Comparison of ENCODE assay signal across 3 worm cellular contexts in the genomic region with DNA sequence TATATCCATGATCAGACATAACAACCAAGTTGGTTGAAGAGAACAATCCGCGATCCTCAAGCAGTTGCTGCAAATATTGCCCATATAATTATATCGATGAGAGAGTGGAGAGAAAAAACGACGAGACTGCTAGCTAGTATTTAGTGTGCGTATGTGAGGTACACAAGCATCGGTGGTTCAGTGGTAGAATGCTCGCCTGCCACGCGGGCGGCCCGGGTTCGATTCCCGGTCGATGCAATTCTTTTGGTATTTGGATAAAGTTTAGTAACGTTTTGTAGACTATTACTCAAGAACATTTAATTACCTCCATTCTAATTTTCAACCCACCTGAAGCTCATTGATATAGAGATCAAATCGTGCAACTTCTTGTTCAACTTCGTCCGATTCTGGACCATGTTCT.
TF ChIP-seq lines count a peak whose summit lies in the region.

No protein-coding gene starts in this region.

TF ChIP-seq in whole organism, L1 larva, 84 proteins besides CTCF, POLR2A, EP300 and RAD21 (continued from another document and continues in another):
- TF ChIP-seq fkh-4 (tag; optimal IDR thresholded peaks at IDR 0.05; lab: Kevin White, UChicago; ENCODE audit: borderline replicate concordance), result no peak
- TF ChIP-seq Y116A8C.19 (tag; optimal IDR thresholded peaks at IDR 0.05; lab: Kevin White, UChicago; ENCODE audit: borderline replicate concordance), result no peak
- peak; percentile 30 to 70 for TF ChIP-seq lin-35 (GFP tag; optimal IDR thresholded peaks at IDR 0.05; lab: Kevin White, UChicago)
- TF ChIP-seq ama-1 (optimal IDR thresholded peaks at IDR 0.05; lab: Kevin White, UChicago), result no peak
- TF ChIP-seq elt-2 (tag; optimal IDR thresholded peaks at IDR 0.05; lab: Kevin White, UChicago), result peak; percentile 32
- TF ChIP-seq xbp-1 (tag; optimal IDR thresholded peaks at IDR 0.05; lab: Kevin White, UChicago), result peak; percentile 56
- no peak for TF ChIP-seq aha-1 (tag; optimal IDR thresholded peaks at IDR 0.05; lab: Kevin White, UChicago)
- no peak for TF ChIP-seq pag-3 (tag; optimal IDR thresholded peaks at IDR 0.05; lab: Kevin White, UChicago; ENCODE audit: borderline replicate concordance, insufficient read depth)
- TF ChIP-seq skn-1 (tag; optimal IDR thresholded peaks at IDR 0.05; lab: Kevin White, UChicago), result peak; percentile 91
- TF ChIP-seq nhr-237 (tag; optimal IDR thresholded peaks at IDR 0.05; lab: Kevin White, UChicago), result no peak
- TF ChIP-seq rnt-1 (tag; optimal IDR thresholded peaks at IDR 0.05; lab: Kevin White, UChicago), result peak; percentile 63
- no peak for TF ChIP-seq nhr-12 (tag; optimal IDR thresholded peaks at IDR 0.05; lab: Kevin White, UChicago)
- TF ChIP-seq sup-37 (GFP tag; optimal IDR thresholded peaks at IDR 0.05; lab: Kevin White, UChicago), result no peak
- TF ChIP-seq isw-1 (GFP tag; IDR thresholded peaks at IDR 0.05; lab: Robert Waterston, UW), result no peak
- peak; percentile 72 for TF ChIP-seq lin-14 (GFP tag; optimal IDR thresholded peaks at IDR 0.05; lab: Kevin White, UChicago)
- TF ChIP-seq ceh-63 (GFP tag; optimal IDR thresholded peaks at IDR 0.05; lab: Kevin White, UChicago), result no peak
- no peak for TF ChIP-seq tlp-1 (tag; optimal IDR thresholded peaks at IDR 0.05; lab: Kevin White, UChicago)
- no peak for TF ChIP-seq lin-39 (tag; optimal IDR thresholded peaks at IDR 0.05; lab: Kevin White, UChicago)
- no peak for TF ChIP-seq ets-5 (GFP tag; IDR thresholded peaks at IDR 0.05; lab: Robert Waterston, UW)
- peak; percentile 84 for TF ChIP-seq unc-130 (tag; optimal IDR thresholded peaks at IDR 0.05; lab: Kevin White, UChicago)
- TF ChIP-seq mef-2 (tag; optimal IDR thresholded peaks at IDR 0.05; lab: Kevin White, UChicago), result no peak
- no peak for TF ChIP-seq unc-62 (GFP tag; optimal IDR thresholded peaks at IDR 0.05; lab: Kevin White, UChicago)
- peak; percentile 78 for TF ChIP-seq nhr-20 (tag; optimal IDR thresholded peaks at IDR 0.05; lab: Kevin White, UChicago)
- peak; percentile 83 for TF ChIP-seq snu-23 (GFP tag; optimal IDR thresholded peaks at IDR 0.05; lab: Kevin White, UChicago)
- peak; percentile 6 for TF ChIP-seq irx-1 (tag; optimal IDR thresholded peaks at IDR 0.05; lab: Kevin White, UChicago)
- TF ChIP-seq alr-1 (tag; optimal IDR thresholded peaks at IDR 0.05; lab: Kevin White, UChicago; ENCODE audit: borderline replicate concordance), result no peak
- peak; percentile 67 for TF ChIP-seq tbx-2 (tag; optimal IDR thresholded peaks at IDR 0.05; lab: Kevin White, UChicago)
- TF ChIP-seq aly-2 (tag; optimal IDR thresholded peaks at IDR 0.05; lab: Kevin White, UChicago), result no peak
- no peak for TF ChIP-seq lin-15B (tag; optimal IDR thresholded peaks at IDR 0.05; lab: Kevin White, UChicago)
- no peak for TF ChIP-seq vab-15 (tag; optimal IDR thresholded peaks at IDR 0.05; lab: Kevin White, UChicago)
- TF ChIP-seq mep-1 (tag; optimal IDR thresholded peaks at IDR 0.05; lab: Kevin White, UChicago), result no peak
- TF ChIP-seq ceh-8 (GFP tag; optimal IDR thresholded peaks at IDR 0.05; lab: Kevin White, UChicago), result no peak
- TF ChIP-seq blmp-1 (tag; optimal IDR thresholded peaks at IDR 0.05; lab: Kevin White, UChicago), result no peak
- TF ChIP-seq unc-30 (tag; optimal IDR thresholded peaks at IDR 0.05; lab: Kevin White, UChicago), result no peak
- TF ChIP-seq fkh-8 (tag; optimal IDR thresholded peaks at IDR 0.05; lab: Kevin White, UChicago), result peak; percentile 74
- peak in 2 of 6 experiments; percentile 0 to 15 for TF ChIP-seq elt-3 (tag; optimal IDR thresholded peaks at IDR 0.05; lab: Kevin White, UChicago)
- no peak for TF ChIP-seq zag-1 (tag; optimal IDR thresholded peaks at IDR 0.05; lab: Kevin White, UChicago)
- TF ChIP-seq dsc-1 (tag; optimal IDR thresholded peaks at IDR 0.05; lab: Kevin White, UChicago), result peak; percentile 79
- TF ChIP-seq egl-13 (tag; optimal IDR thresholded peaks at IDR 0.05; lab: Kevin White, UChicago), result peak; percentile 32
- TF ChIP-seq ces-1 (GFP tag; optimal IDR thresholded peaks at IDR 0.05; lab: Kevin White, UChicago), result no peak
- no peak for TF ChIP-seq nhr-11 (tag; optimal IDR thresholded peaks at IDR 0.05; lab: Kevin White, UChicago)
- TF ChIP-seq pqm-1 (tag; optimal IDR thresholded peaks at IDR 0.05; lab: Kevin White, UChicago), result no peak
- TF ChIP-seq nhr-90 (tag; optimal IDR thresholded peaks at IDR 0.05; lab: Kevin White, UChicago; ENCODE audit: poor library complexity), result peak; percentile 76

TF ChIP-seq in whole organism, L3 larva, 47 proteins besides CTCF, POLR2A, EP300 and RAD21 (continued from another document):
- no peak for TF ChIP-seq zag-1 (tag; optimal IDR thresholded peaks at IDR 0.05; lab: Kevin White, UChicago)
- no peak for TF ChIP-seq elt-3 (tag; optimal IDR thresholded peaks at IDR 0.05; lab: Kevin White, UChicago)
- no peak for TF ChIP-seq nhr-237 (tag; optimal IDR thresholded peaks at IDR 0.05; lab: Kevin White, UChicago)
- TF ChIP-seq nfya-1 (tag; optimal IDR thresholded peaks at IDR 0.05; lab: Kevin White, UChicago; ENCODE audit: insufficient read depth), result peak; percentile 61
- no peak for TF ChIP-seq mdl-1 (tag; optimal IDR thresholded peaks at IDR 0.05; lab: Kevin White, UChicago)
- TF ChIP-seq ceh-16 (tag; optimal IDR thresholded peaks at IDR 0.05; lab: Kevin White, UChicago), result peak; percentile 17
- TF ChIP-seq ZK546.5 (tag; optimal IDR thresholded peaks at IDR 0.05; lab: Kevin White, UChicago), result no peak
- peak; percentile 81 for TF ChIP-seq pha-4 (tag; optimal IDR thresholded peaks at IDR 0.05; lab: Kevin White, UChicago)
- TF ChIP-seq egl-5 (tag; optimal IDR thresholded peaks at IDR 0.05; lab: Kevin White, UChicago), result peak; percentile 5
- TF ChIP-seq ceh-82 (tag; optimal IDR thresholded peaks at IDR 0.05; lab: Kevin White, UChicago), result peak; percentile 17
- TF ChIP-seq nhr-43 (tag; optimal IDR thresholded peaks at IDR 0.05; lab: Kevin White, UChicago; ENCODE audit: poor library complexity, severe bottlenecking), result peak; percentile 84
- TF ChIP-seq pqm-1 (tag; optimal IDR thresholded peaks at IDR 0.05; lab: Kevin White, UChicago), result peak; percentile 47
- TF ChIP-seq nhr-23 (tag; optimal IDR thresholded peaks at IDR 0.05; lab: Kevin White, UChicago), result peak; percentile 65
- TF ChIP-seq lsy-12 (tag; optimal IDR thresholded peaks at IDR 0.05; lab: Kevin White, UChicago), result peak; percentile 34
- TF ChIP-seq nhr-11 (tag; optimal IDR thresholded peaks at IDR 0.05; lab: Kevin White, UChicago), result no peak
- TF ChIP-seq skn-1 (tag; optimal IDR thresholded peaks at IDR 0.05; lab: Kevin White, UChicago), result no peak
- peak; percentile 33 for TF ChIP-seq tbx-2 (tag; optimal IDR thresholded peaks at IDR 0.05; lab: Kevin White, UChicago)

TF ChIP-seq in whole organism, young adult, 124 proteins besides CTCF, POLR2A, EP300 and RAD21 (continued from another document and continues in another):
- TF ChIP-seq attf-5 (GFP tag; optimal IDR thresholded peaks at IDR 0.05; lab: Kevin White, UChicago) (peak; percentile 69), madf-8 (GFP tag; conservative IDR thresholded peaks at IDR 0.05; lab: Robert Waterston, UW) (no peak), xnd-1 (tag; optimal IDR thresholded peaks at IDR 0.05; lab: Kevin White, UChicago) (no peak), nhr-80 (tag; optimal IDR thresholded peaks at IDR 0.05; lab: Kevin White, UChicago) (peak; percentile 51), ekl-4 (GFP tag; IDR thresholded peaks at IDR 0.05; lab: Robert Waterston, UW) (peak; percentile 74), egl-44 (GFP tag; IDR thresholded peaks at IDR 0.05; lab: Robert Waterston, UW) (peak; percentile 82; the same call in 1 of the 2 replicates), K12H6.12 (tag; optimal IDR thresholded peaks at IDR 0.05; lab: Kevin White, UChicago) (peak; percentile 53), dpl-1 (GFP tag; optimal IDR thresholded peaks at IDR 0.05; lab: Kevin White, UChicago) (no peak), lag-1 (GFP tag; IDR thresholded peaks at IDR 0.05; lab: Robert Waterston, UW) (no peak), Y79H2A.3 (GFP tag; conservative IDR thresholded peaks at IDR 0.05; lab: Robert Waterston, UW) (no peak), F49E8.2 (tag; optimal IDR thresholded peaks at IDR 0.05; lab: Kevin White, UChicago; ENCODE audit: insufficient read depth) (no peak), efl-1 (GFP tag; optimal IDR thresholded peaks at IDR 0.05; lab: Kevin White, UChicago) (no peak), ama-1 (optimal IDR thresholded peaks at IDR 0.05; lab: Kevin White, UChicago) (no peak), ama-1 (GFP tag; optimal IDR thresholded peaks at IDR 0.05; lab: Kevin White, UChicago) (peak; percentile 79 to 81), rec-8 (tag; optimal IDR thresholded peaks at IDR 0.05; lab: Kevin White, UChicago) (peak in 1 of 2 experiments; percentile 69), B0336.3 (GFP tag; IDR thresholded peaks at IDR 0.05; lab: Robert Waterston, UW) (peak; percentile 83), mxl-1 (tag; optimal IDR thresholded peaks at IDR 0.05; lab: Kevin White, UChicago) (peak; percentile 55), chd-7 (tag; optimal IDR thresholded peaks at IDR 0.05; lab: Kevin White, UChicago) (peak; percentile 81), cebp-2 (GFP tag; IDR thresholded peaks at IDR 0.05; lab: Robert Waterston, UW) (peak; percentile 88; the same call in 1 of the 2 replicates), nhr-179 (tag; optimal IDR thresholded peaks at IDR 0.05; lab: Kevin White, UChicago) (no peak), attf-6 (GFP tag; IDR thresholded peaks at IDR 0.05; lab: Robert Waterston, UW) (peak; percentile 51; the same call in 1 of the 2 replicates), fkh-3 (tag; optimal IDR thresholded peaks at IDR 0.05; lab: Kevin White, UChicago) (peak; percentile 50), F33H1.4 (GFP tag; IDR thresholded peaks at IDR 0.05; lab: Robert Waterston, UW) (peak; percentile 16; the same call in 1 of the 2 replicates), lsy-27 (tag; optimal IDR thresholded peaks at IDR 0.05; lab: Kevin White, UChicago; ENCODE audit: borderline replicate concordance, insufficient read depth) (peak; percentile 40), egrh-3 (GFP tag; IDR thresholded peaks at IDR 0.05; lab: Robert Waterston, UW) (peak; percentile 44; the same call in 1 of the 2 replicates), egl-18 (GFP tag; IDR thresholded peaks at IDR 0.05; lab: Robert Waterston, UW) (peak; percentile 48; the same call in 1 of the 2 replicates), ceh-100 (GFP tag; IDR thresholded peaks at IDR 0.05; lab: Robert Waterston, UW) (peak; percentile 28; the same call in 1 of the 2 replicates), ceh-40 (GFP tag; IDR thresholded peaks at IDR 0.05; lab: Robert Waterston, UW) (peak; percentile 78; the same call in 1 of the 2 replicates), nfyb-1 (GFP tag; IDR thresholded peaks at IDR 0.05; lab: Robert Waterston, UW) (peak; percentile 85), nfya-2 (GFP tag; IDR thresholded peaks at IDR 0.05; lab: Robert Waterston, UW) (0 out of 2 replicates have a peak, but pooled peaks have one; percentile 47), snpc-3.4 (tag; optimal IDR thresholded peaks at IDR 0.05; lab: Kevin White, UChicago) (peak; percentile 56), unc-130 (GFP tag; optimal IDR thresholded peaks at IDR 0.05; lab: Kevin White, UChicago) (peak; percentile 69), ceh-79 (tag; optimal IDR thresholded peaks at IDR 0.05; lab: Kevin White, UChicago) (peak; percentile 89), lin-35 (GFP tag; optimal IDR thresholded peaks at IDR 0.05; lab: Kevin White, UChicago) (peak in 1 of 3 experiments; percentile 67), ztf-6 (GFP tag; IDR thresholded peaks at IDR 0.05; lab: Robert Waterston, UW) (no peak; the same call in 1 of the 2 replicates), mcd-1 (GFP tag; IDR thresholded peaks at IDR 0.05; lab: Robert Waterston, UW) (peak; percentile 40), dox-1 (GFP tag; IDR thresholded peaks at IDR 0.05; lab: Robert Waterston, UW) (peak; percentile 94), hmg-1.2 (GFP tag; IDR thresholded peaks at IDR 0.05; lab: Robert Waterston, UW) (peak; percentile 84), B0019.2 (GFP tag; conservative IDR thresholded peaks at IDR 0.05; lab: Robert Waterston, UW) (peak; percentile 56; the same call in 1 of the 2 replicates), tbx-9 (tag; optimal IDR thresholded peaks at IDR 0.05; lab: Kevin White, UChicago; ENCODE audit: borderline replicate concordance) (peak; percentile 69), unc-62 (GFP tag; optimal IDR thresholded peaks at IDR 0.05; lab: Kevin White, UChicago) (no peak), tlf-1 (GFP tag; optimal IDR thresholded peaks at IDR 0.05; lab: Kevin White, UChicago) (peak; percentile 32), hlh-26 (GFP tag; conservative IDR thresholded peaks at IDR 0.05; lab: Robert Waterston, UW) (no peak), athp-1 (tag; optimal IDR thresholded peaks at IDR 0.05; lab: Kevin White, UChicago) (peak; percentile 61), F22D6.2 (tag; optimal IDR thresholded peaks at IDR 0.05; lab: Kevin White, UChicago) (no peak), repo-1 (tag; optimal IDR thresholded peaks at IDR 0.05; lab: Kevin White, UChicago) (peak; percentile 24), D2030.7 (GFP tag; IDR thresholded peaks at IDR 0.05; lab: Robert Waterston, UW) (peak; percentile 82), hrde-1 (tag; optimal IDR thresholded peaks at IDR 0.05; lab: Kevin White, UChicago; ENCODE audit: borderline replicate concordance) (peak; percentile 64), Y67H2A.10 (GFP tag; conservative IDR thresholded peaks at IDR 0.05; lab: Robert Waterston, UW) (peak; percentile 44; the same call in 1 of the 2 replicates), snpc-4 (GFP tag; optimal IDR thresholded peaks at IDR 0.05; lab: Kevin White, UChicago) (peak; percentile 66), snpc-4 (tag; optimal IDR thresholded peaks at IDR 0.05; lab: Kevin White, UChicago) (peak; percentile 8 to 84 (median 74)), snpc-1.3 (tag; optimal IDR thresholded peaks at IDR 0.05; lab: Kevin White, UChicago; ENCODE audit: insufficient read depth) (peak; percentile 64), pha-4 (tag; optimal IDR thresholded peaks at IDR 0.05; lab: Kevin White, UChicago) (no peak), ztf-22 (GFP tag; optimal IDR thresholded peaks at IDR 0.05; lab: Kevin White, UChicago) (peak; percentile 14), aptf-3 (GFP tag; IDR thresholded peaks at IDR 0.05; lab: Robert Waterston, UW) (peak; percentile 26; the same call in 1 of the 2 replicates), aptf-2 (GFP tag; conservative IDR thresholded peaks at IDR 0.05; lab: Robert Waterston, UW) (no peak), atf-7 (tag; optimal IDR thresholded peaks at IDR 0.05; lab: Kevin White, UChicago) (peak; percentile 58), lin-40 (tag; optimal IDR thresholded peaks at IDR 0.05; lab: Kevin White, UChicago) (peak; percentile 80), ztf-18 (tag; optimal IDR thresholded peaks at IDR 0.05; lab: Kevin White, UChicago) (peak; percentile 80), gei-17 (GFP tag; optimal IDR thresholded peaks at IDR 0.05; lab: Kevin White, UChicago) (peak; percentile 77), F55B11.4 (tag; optimal IDR thresholded peaks at IDR 0.05; lab: Kevin White, UChicago; ENCODE audit: borderline replicate concordance, insufficient read depth) (no peak), ZK185.1 (tag; optimal IDR thresholded peaks at IDR 0.05; lab: Kevin White, UChicago; ENCODE audit: poor library complexity, severe bottlenecking) (peak; percentile 80), lsl-1 (GFP tag; optimal IDR thresholded peaks at IDR 0.05; lab: Kevin White, UChicago) (no peak), zfh-2 (GFP tag; conservative IDR thresholded peaks at IDR 0.05; lab: Robert Waterston, UW) (no peak), madf-6 (GFP tag; IDR thresholded peaks at IDR 0.05; lab: Robert Waterston, UW) (peak; percentile 64), madf-3 (GFP tag; IDR thresholded peaks at IDR 0.05; lab: Robert Waterston, UW) (no peak), hlh-12 (tag; optimal IDR thresholded peaks at IDR 0.05; lab: Kevin White, UChicago) (peak; percentile 74), Y56A3A.18 (GFP tag; IDR thresholded peaks at IDR 0.05; lab: Robert Waterston, UW) (peak; percentile 90; the same call in 1 of the 2 replicates), cebp-1 (GFP tag; IDR thresholded peaks at IDR 0.05; lab: Robert Waterston, UW) (0 out of 2 replicates have a peak, but pooled peaks have one; percentile 44), cebp-1 (tag; optimal IDR thresholded peaks at IDR 0.05; lab: Kevin White, UChicago) (peak; percentile 79)
